Fruit fly (Drosophila melanogaster) Kc167 (cell line): ENCODE measurements around the gene CG10587.

Experiments
- Sin3A ChIP-seq: fragments of >200 bp; optimal IDR thresholded peaks from 2 replicates; lab custom pipeline; 2018; ENCODE audit warnings: missing external identifiers
- h ChIP-seq: fragments of >200 bp; optimal IDR thresholded peaks from 3 replicates; lab custom pipeline; 2018; ENCODE audit warnings: missing external identifiers
- insv ChIP-seq: fragments of >200 bp; optimal IDR thresholded peaks from 3 replicates; lab custom pipeline; 2018; ENCODE audit warnings: missing external identifiers
- psq ChIP-seq: fragments of >200 bp; optimal IDR thresholded peaks from 2 replicates; lab custom pipeline; 2017; ENCODE audit warnings: missing external identifiers
- ttk ChIP-seq: sonication (Bioruptor generic); optimal IDR thresholded peaks from 2 replicates; lab custom pipeline; 2017; ENCODE audit warnings: missing external identifiers

DNA sequence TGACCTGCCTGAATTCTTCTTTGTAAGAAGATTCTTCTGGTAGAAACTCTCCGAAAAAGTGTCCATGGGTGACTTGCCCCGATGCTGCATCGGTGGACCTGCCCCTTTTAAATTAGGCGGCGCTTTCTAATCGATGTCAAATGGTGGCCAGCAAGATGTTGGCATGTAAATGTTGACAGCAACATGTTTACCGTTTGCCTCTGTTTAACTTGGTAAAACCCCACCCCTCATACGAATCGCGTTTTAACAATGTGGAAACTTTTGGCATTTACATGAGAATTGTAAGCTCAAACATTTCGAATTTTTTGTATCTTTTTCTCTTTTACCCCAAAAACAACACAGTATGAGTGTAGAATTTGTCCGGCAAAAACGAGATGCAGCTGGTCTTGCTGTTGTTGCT lies 14.0 kb upstream of the CG10587 start:
- TF ChIP-seq h (no peak), psq (lab: Kevin White, UChicago) (no peak), insv (lab: Kevin White, UChicago) (no peak), Sin3A (lab: Kevin White, UChicago) (no peak), ttk (lab: Kevin White, UChicago) (no peak)
